Worm (Caenorhabditis elegans): ENCODE results near the gene C17G1.5.

DNA sequence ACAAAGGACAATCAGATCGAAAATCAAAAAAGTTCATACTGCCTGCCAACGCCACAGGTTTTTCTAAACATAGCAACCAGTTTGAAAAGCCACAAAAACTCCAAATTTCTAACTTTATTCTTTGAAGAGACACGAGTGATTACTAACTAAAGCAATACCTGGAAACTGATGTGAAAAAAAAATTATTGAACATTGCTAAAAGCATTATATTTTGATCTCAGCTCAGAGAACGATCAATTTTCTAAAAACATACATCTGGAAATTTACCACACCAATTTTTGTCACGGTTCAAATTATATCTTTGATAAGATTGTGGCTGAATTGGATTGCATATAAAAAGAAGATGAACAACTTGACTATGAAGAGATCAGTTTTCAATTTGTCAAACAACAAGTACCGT lies 18.8 kb downstream of the C17G1.5 start:
- TF ChIP-seq cnd-1 (tag; optimal IDR thresholded peaks at IDR 0.05) (no peak), snpc-4 (tag; optimal IDR thresholded peaks at IDR 0.05) (no peak)

Data from whole organism, mixed stage, embryonic.